Worm (Caenorhabditis elegans): ENCODE measurements around the gene dlhd-1.
A peak's percentile ranks its signal among the peaks of the same experiment; 100 is the strongest.

DNA sequence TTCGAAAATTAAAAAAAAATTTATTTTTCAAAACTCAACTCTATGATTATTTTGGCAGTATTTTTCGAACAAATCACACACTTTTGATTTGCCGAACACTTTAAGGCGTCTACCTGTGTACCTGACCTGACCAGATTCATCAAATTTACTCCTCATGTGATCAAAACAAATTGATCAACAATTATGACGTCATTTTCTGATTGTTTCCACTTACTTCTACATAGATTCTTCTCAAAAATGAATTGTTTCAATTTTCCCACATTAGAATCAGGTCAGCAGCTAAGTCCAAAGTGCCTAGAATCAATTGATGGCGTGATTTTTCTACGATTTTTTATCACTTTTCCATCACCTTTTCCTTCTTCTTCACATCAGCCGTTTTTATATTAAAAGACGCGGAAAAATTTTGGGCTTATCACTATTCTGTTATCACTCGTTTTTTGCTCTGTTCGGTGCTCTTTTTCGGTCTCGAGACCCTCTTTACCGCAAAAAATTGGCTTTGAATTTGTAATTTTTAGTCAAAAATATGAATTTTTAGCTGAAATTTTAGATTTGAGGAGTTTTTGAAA is 28.7 kb downstream of the dlhd-1 start:
- TF ChIP-seq nhr-237 (tag; optimal IDR thresholded peaks at IDR 0.05) (no peak), snpc-1.2 (GFP tag; IDR thresholded peaks at IDR 0.05) (no peak), skn-1 (tag; optimal IDR thresholded peaks at IDR 0.05) (no peak), lin-38 (GFP tag; IDR thresholded peaks at IDR 0.05) (no peak), fos-1 (tag; optimal IDR thresholded peaks at IDR 0.05) (no peak), zfp-2 (tag; optimal IDR thresholded peaks at IDR 0.05) (no peak), mep-1 (tag; optimal IDR thresholded peaks at IDR 0.05) (peak; percentile 24), F10B5.3 (tag; optimal IDR thresholded peaks at IDR 0.05) (no peak), unc-62 (GFP tag; optimal IDR thresholded peaks at IDR 0.05 in 1 of 2) (peak in 1 of 2 experiments; percentile 10), unc-62 (tag; optimal IDR thresholded peaks at IDR 0.05) (no peak), ZK546.5 (tag; optimal IDR thresholded peaks at IDR 0.05) (no peak), lin-15B (tag; optimal IDR thresholded peaks at IDR 0.05) (no peak), gei-8 (GFP tag; optimal IDR thresholded peaks at IDR 0.05) (no peak), nhr-11 (tag; optimal IDR thresholded peaks at IDR 0.05) (no peak)
